Fruit fly (Drosophila melanogaster) whole organism, prepupa: Measurements from ENCODE around the gene NaPi-III.
"Not testable (repeated sequence)": the region's sequence is repeated elsewhere in the genome, so short reads cannot be mapped to it uniquely, and the experiment has no call there.

Experiments
- CG31627 ChIP-seq: fragments of 200-800 bp; sonication (Bioruptor generic); optimal IDR thresholded peaks from 3 replicates; lab custom pipeline; 2016; ENCODE audit warnings: missing biosample characterization, missing genetic modification characterization
- CG6276 ChIP-seq: fragments of 200-800 bp; sonication (Bioruptor generic); optimal IDR thresholded peaks from 2 replicates; lab custom pipeline; 2017; ENCODE audit warnings: missing biosample characterization, mild to moderate bottlenecking, missing genetic modification characterization
- CG6792 ChIP-seq: fragments of 200-800 bp; sonication (Bioruptor generic); optimal IDR thresholded peaks from 3 replicates; lab custom pipeline; 2016; ENCODE audit warnings: missing biosample characterization, missing genetic modification characterization
- CG7368 ChIP-seq: fragments of 200-800 bp; sonication (Bioruptor generic); optimal IDR thresholded peaks from 3 replicates; lab custom pipeline; 2016; ENCODE audit warnings: missing biosample characterization, missing genetic modification characterization
- CG8119 ChIP-seq: fragments of 200-800 bp; sonication (Bioruptor generic); IDR thresholded peaks from 3 replicates; pipeline ENCODE4 v1.3.6; 2022; ENCODE audit warnings: missing biosample characterization, missing genetic modification characterization
- Hr38 ChIP-seq: sonication (Bioruptor generic); optimal IDR thresholded peaks from 2 replicates; lab custom pipeline; 2016; ENCODE audit warnings: missing biosample characterization, missing genetic modification characterization
- Hr39 ChIP-seq: fragments of 200-800 bp; sonication (Bioruptor generic); optimal IDR thresholded peaks from 2 replicates; lab custom pipeline; 2016; ENCODE audit warnings: missing biosample characterization, missing genetic modification characterization
- Hr4 ChIP-seq: fragments of 200-800 bp; sonication (Bioruptor generic); optimal IDR thresholded peaks from 3 replicates; lab custom pipeline; 2016; ENCODE audit warnings: missing biosample characterization, missing genetic modification characterization
- Lpt ChIP-seq: fragments of 200-800 bp; sonication (Bioruptor generic); optimal IDR thresholded peaks from 3 replicates; lab custom pipeline; 2016; ENCODE audit warnings: missing biosample characterization, missing genetic modification characterization
- dac ChIP-seq: fragments of 200-800 bp; sonication (Bioruptor generic); optimal IDR thresholded peaks from 2 replicates; lab custom pipeline; 2017; ENCODE audit warnings: missing biosample characterization, mild to moderate bottlenecking, missing genetic modification characterization
- esn ChIP-seq: fragments of 200-800 bp; sonication (Bioruptor generic); optimal IDR thresholded peaks from 2 replicates; lab custom pipeline; 2016; ENCODE audit warnings: missing biosample characterization, mild to moderate bottlenecking, missing genetic modification characterization, moderate library complexity
- lz ChIP-seq: fragments of 200-800 bp; sonication (Bioruptor generic); optimal IDR thresholded peaks from 3 replicates; lab custom pipeline; 2016; ENCODE audit warnings: missing biosample characterization, missing genetic modification characterization
- net ChIP-seq: fragments of 200-800 bp; sonication (Bioruptor generic); optimal IDR thresholded peaks from 3 replicates; lab custom pipeline; 2016; ENCODE audit warnings: missing biosample characterization, missing genetic modification characterization

- TF ChIP-seq dac (GFP tag; lab: Kevin White, UChicago); Hr4; CG6276 (GFP tag; lab: Kevin White, UChicago); CG7368; Lpt; net (GFP tag; lab: Kevin White, UChicago); Hr39 (GFP tag; lab: Kevin White, UChicago); Hr38 (GFP tag; lab: Kevin White, UChicago); esn; CG31627; lz; CG8119 (GFP tag; lab: Robert Waterston, UW); CG6792 (GFP tag; lab: Kevin White, UChicago): not testable (repeated sequence)
Observed at dm6 chr3L:11132055-11132454, 8.9 kb downstream of the NaPi-III start, which contains the start of gene CG32074.
